Worm (Caenorhabditis elegans) whole organism, L4 larva: Measurements from ENCODE around the gene atg-4.2.
A peak's percentile ranks its signal among the peaks of the same experiment; 100 is the strongest.

Experiments
- F49E8.2 ChIP-seq: sonication (generic microtip); optimal IDR thresholded peaks from 2 replicates; lab custom pipeline; 2016; ENCODE audit warnings: missing compliant biosample characterization, mild to moderate bottlenecking, missing genetic modification characterization, borderline replicate concordance
- R02D3.7 ChIP-seq: fragments of 150-350 bp; sonication (generic microtip); optimal IDR thresholded peaks from 3 replicates; lab custom pipeline; 2014; ENCODE audit warnings: missing biosample characterization, missing genetic modification characterization
- Y48G9A.11 ChIP-seq: fragments of 200-800 bp; sonication (Bioruptor generic); IDR thresholded peaks from 2 replicates; pipeline ENCODE4 v1.3.6; 2022; ENCODE audit warnings: missing genetic modification reagents, missing genetic modification characterization, missing compliant biosample characterization
- Y5F2A.4 ChIP-seq: fragments of 200-800 bp; sonication (Bioruptor generic); optimal IDR thresholded peaks from 2 replicates; lab custom pipeline; 2018; ENCODE audit warnings: mild to moderate bottlenecking, missing genetic modification characterization, missing compliant biosample characterization
- Y75B8A.6 ChIP-seq: fragments of 200-800 bp; sonication (Bioruptor generic); IDR thresholded peaks from 2 replicates; pipeline ENCODE4 v1.3.6; 2022; ENCODE audit warnings: missing genetic modification reagents, missing genetic modification characterization, missing compliant biosample characterization
- ZK546.5 ChIP-seq, 2 experiments: sonication (generic microtip); optimal IDR thresholded peaks; 2 replicates each; lab custom pipeline; 2017; ENCODE audit warnings: missing biosample characterization in 2 of 2, missing genetic modification characterization in 2 of 2
- aha-1 ChIP-seq: fragments of 150-350 bp; peaks from one replicate; lab custom pipeline; 2014; ENCODE audit warnings: missing biosample characterization, missing genetic modification characterization
- arid-1 ChIP-seq: fragments of 200-800 bp; sonication (Bioruptor generic); conservative IDR thresholded peaks from 2 replicates; pipeline ENCODE4 v1.3.6; 2022; ENCODE audit warnings: missing genetic modification reagents, missing genetic modification characterization, missing compliant biosample characterization
- ceh-20 ChIP-seq: fragments of 200-800 bp; sonication (Bioruptor generic); IDR thresholded peaks from 2 replicates; pipeline ENCODE4 v1.3.6; 2022; ENCODE audit warnings: missing genetic modification reagents, missing genetic modification characterization, missing compliant biosample characterization
- ceh-82 ChIP-seq: sonication (generic microtip); optimal IDR thresholded peaks from 2 replicates; lab custom pipeline; 2017; ENCODE audit warnings: missing biosample characterization, missing genetic modification characterization
- ctbp-1 ChIP-seq: fragments of 200-800 bp; sonication (Bioruptor generic); IDR thresholded peaks from 2 replicates; pipeline ENCODE4 v1.3.6; 2022; ENCODE audit warnings: missing genetic modification reagents, missing genetic modification characterization, missing compliant biosample characterization
- daf-19 ChIP-seq: fragments of 200-800 bp; sonication (Bioruptor generic); conservative IDR thresholded peaks from 2 replicates; pipeline ENCODE4 v1.3.6; 2022; ENCODE audit warnings: missing genetic modification characterization, missing compliant biosample characterization
- dmd-9 ChIP-seq: fragments of 200-800 bp; sonication (Bioruptor generic); IDR thresholded peaks from 2 replicates; pipeline ENCODE4 v1.3.6; 2022; ENCODE audit warnings: missing genetic modification reagents, missing genetic modification characterization, missing compliant biosample characterization
- dpl-1 ChIP-seq: fragments of 150-350 bp; optimal IDR thresholded peaks from 2 replicates; lab custom pipeline; 2014; ENCODE audit warnings: missing biosample characterization, missing genetic modification reagents, missing genetic modification characterization
- dve-1 ChIP-seq: sonication (generic microtip); optimal IDR thresholded peaks from 2 replicates; lab custom pipeline; 2017; ENCODE audit warnings: antibody characterized with exemption, mild to moderate bottlenecking, missing genetic modification characterization, missing compliant biosample characterization; ENCODE audit not compliant: insufficient read depth
- fos-1 ChIP-seq: fragments of 150-350 bp; optimal IDR thresholded peaks from 2 replicates; lab custom pipeline; 2014; ENCODE audit warnings: missing biosample characterization, missing genetic modification characterization
- hlh-30 ChIP-seq: sonication (generic microtip); optimal IDR thresholded peaks from 2 replicates; lab custom pipeline; 2017; ENCODE audit warnings: antibody characterized with exemption, mild to moderate bottlenecking, missing genetic modification characterization, missing compliant biosample characterization; ENCODE audit not compliant: insufficient read depth
- lim-7 ChIP-seq: fragments of 200-800 bp; sonication (Bioruptor generic); IDR thresholded peaks from 2 replicates; pipeline ENCODE4 v1.3.6; 2022; ENCODE audit warnings: missing genetic modification characterization, missing compliant biosample characterization
- lin-15B ChIP-seq: fragments of 150-350 bp; sonication (generic microtip); optimal IDR thresholded peaks from 3 replicates; lab custom pipeline; 2014; ENCODE audit warnings: missing biosample characterization, missing genetic modification characterization
- lin-38 ChIP-seq: fragments of 200-800 bp; sonication (Bioruptor generic); IDR thresholded peaks from 2 replicates; pipeline ENCODE4 v1.3.6; 2022; ENCODE audit warnings: missing genetic modification reagents, missing genetic modification characterization, missing compliant biosample characterization
- lir-3 ChIP-seq: sonication (generic microtip); optimal IDR thresholded peaks from 2 replicates; lab custom pipeline; 2016; ENCODE audit warnings: mild to moderate bottlenecking, missing genetic modification characterization, missing compliant biosample characterization
- mdl-1 ChIP-seq, 2 experiments: fragments of 150-350 bp in 1 of 2; sonication (generic microtip) in 1 of 2; optimal IDR thresholded peaks; 2 replicates each; lab custom pipeline; 2014 to 2017; ENCODE audit warnings: missing biosample characterization in 2 of 2, missing genetic modification characterization in 2 of 2
- mxl-3 ChIP-seq: fragments of 200-800 bp; sonication (Bioruptor generic); optimal IDR thresholded peaks from 2 replicates; lab custom pipeline; 2018; ENCODE audit warnings: mild to moderate bottlenecking, missing genetic modification characterization, missing compliant biosample characterization
- nhr-102 ChIP-seq: sonication (generic microtip); optimal IDR thresholded peaks from 2 replicates; lab custom pipeline; 2016; ENCODE audit warnings: mild to moderate bottlenecking, missing genetic modification characterization, moderate library complexity, missing compliant biosample characterization
- nhr-237 ChIP-seq: sonication (generic microtip); optimal IDR thresholded peaks from 2 replicates; lab custom pipeline; 2017; ENCODE audit warnings: missing biosample characterization, missing genetic modification characterization
- nhr-28 ChIP-seq: fragments of 150-350 bp; optimal IDR thresholded peaks from 2 replicates; lab custom pipeline; 2014; ENCODE audit warnings: missing biosample characterization, missing genetic modification characterization
- nhr-76 ChIP-seq: fragments of 150-350 bp; optimal IDR thresholded peaks from 2 replicates; lab custom pipeline; 2014; ENCODE audit warnings: missing biosample characterization, missing genetic modification characterization
- pha-4 ChIP-seq, 2 experiments: fragments of 150-350 bp in 1 of 2; fragments of 200-800 bp in 1 of 2; sonication (Bioruptor generic) in 1 of 2; IDR thresholded peaks in 1 of 2; optimal IDR thresholded peaks in 1 of 2; 2 replicates each; pipeline versions ENCODE4 v1.3.6 to Lab custom; 2014 to 2022; ENCODE audit warnings: missing genetic modification characterization in 2 of 2, missing genetic modification reagents in 2 of 2, missing biosample characterization in 1 of 2, missing compliant biosample characterization in 1 of 2
- set-16 ChIP-seq: fragments of 200-800 bp; sonication (Bioruptor generic); IDR thresholded peaks from 2 replicates; pipeline ENCODE4 v1.3.6; 2022; ENCODE audit warnings: missing genetic modification reagents, missing genetic modification characterization, missing compliant biosample characterization
- snpc-1.2 ChIP-seq: fragments of 200-800 bp; sonication (Bioruptor generic); IDR thresholded peaks from 2 replicates; pipeline ENCODE4 v1.3.6; 2022; ENCODE audit warnings: missing genetic modification reagents, missing genetic modification characterization, missing compliant biosample characterization
- tag-97 ChIP-seq: fragments of 200-800 bp; sonication (Bioruptor generic); IDR thresholded peaks from 2 replicates; pipeline ENCODE4 v1.3.6; 2022; ENCODE audit warnings: missing genetic modification characterization, missing compliant biosample characterization
- unc-130 ChIP-seq: sonication (generic microtip); optimal IDR thresholded peaks from 2 replicates; lab custom pipeline; 2016; ENCODE audit warnings: missing genetic modification reagents, missing genetic modification characterization, missing compliant biosample characterization
- unc-62 ChIP-seq, 3 experiments: fragments of 150-350 bp in 1 of 3; sonication (generic microtip); optimal IDR thresholded peaks in 2 of 3; peaks in 1 of 3; 1 replicate in 1 of 3; 2 replicates in 2 of 3; lab custom pipeline; 2014 to 2017; ENCODE audit warnings: missing biosample characterization in 3 of 3, missing genetic modification characterization in 3 of 3, missing genetic modification reagents in 3 of 3, missing genotype in 1 of 3
- zfp-3 ChIP-seq: fragments of 200-800 bp; sonication (Bioruptor generic); conservative IDR thresholded peaks from 2 replicates; pipeline ENCODE4 v1.3.6; 2022; ENCODE audit warnings: missing genetic modification reagents, missing genetic modification characterization, missing compliant biosample characterization
- zip-2 ChIP-seq: fragments of 150-350 bp; optimal IDR thresholded peaks from 2 replicates; lab custom pipeline; 2014; ENCODE audit warnings: missing biosample characterization, missing genetic modification characterization

Gene atg-4.2

DNA sequence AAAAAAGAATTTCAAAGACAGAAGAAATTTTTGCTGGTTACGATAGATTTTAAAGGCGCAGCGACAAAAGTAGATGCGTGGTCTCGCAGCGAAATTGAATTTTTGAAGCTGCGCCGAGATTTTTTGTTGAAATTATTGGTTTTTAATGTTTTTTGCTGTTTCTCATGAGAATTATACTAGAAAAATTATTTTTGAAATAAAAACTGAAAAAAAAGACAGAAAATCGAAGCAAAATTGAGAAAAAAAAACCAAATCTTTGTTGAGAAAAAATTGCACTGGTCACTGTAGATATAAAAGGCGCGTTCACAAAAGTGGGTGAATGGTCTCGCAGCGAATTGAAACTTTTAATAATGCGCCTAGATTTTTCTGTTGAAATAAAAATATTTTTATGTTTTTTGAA, 27.8 kb downstream of the atg-4.2 start:
- TF ChIP-seq R02D3.7 = no peak
- TF ChIP-seq daf-19 (GFP tag; lab: Robert Waterston, UW) = no peak
- peak; percentile 60 for TF ChIP-seq unc-130
- peak; percentile 28 for TF ChIP-seq aha-1 (tag; lab: Kevin White, UChicago)
- TF ChIP-seq F49E8.2 (tag; lab: Kevin White, UChicago) = peak; percentile 88
- TF ChIP-seq nhr-76 (tag; lab: Kevin White, UChicago) = no peak
- peak; percentile 60; the same call in 1 of the 2 replicates for TF ChIP-seq snpc-1.2 (GFP tag; lab: Robert Waterston, UW)
- 0 out of 2 replicates have a peak, but pooled peaks have one; percentile 50 for TF ChIP-seq Y48G9A.11 (GFP tag; lab: Robert Waterston, UW)
- no peak for TF ChIP-seq Y5F2A.4 (GFP tag; lab: Kevin White, UChicago)
- peak; percentile 31; the same call in 1 of the 2 replicates for TF ChIP-seq lin-38 (GFP tag; lab: Robert Waterston, UW)
- TF ChIP-seq pha-4 (GFP tag; IDR thresholded peaks at IDR 0.05; lab: Robert Waterston, UW) = no peak
- TF ChIP-seq pha-4 (tag; optimal IDR thresholded peaks at IDR 0.05; lab: Kevin White, UChicago) = no peak
- TF ChIP-seq dpl-1 = no peak
- no peak for TF ChIP-seq Y75B8A.6 (GFP tag; lab: Robert Waterston, UW)

DNA sequence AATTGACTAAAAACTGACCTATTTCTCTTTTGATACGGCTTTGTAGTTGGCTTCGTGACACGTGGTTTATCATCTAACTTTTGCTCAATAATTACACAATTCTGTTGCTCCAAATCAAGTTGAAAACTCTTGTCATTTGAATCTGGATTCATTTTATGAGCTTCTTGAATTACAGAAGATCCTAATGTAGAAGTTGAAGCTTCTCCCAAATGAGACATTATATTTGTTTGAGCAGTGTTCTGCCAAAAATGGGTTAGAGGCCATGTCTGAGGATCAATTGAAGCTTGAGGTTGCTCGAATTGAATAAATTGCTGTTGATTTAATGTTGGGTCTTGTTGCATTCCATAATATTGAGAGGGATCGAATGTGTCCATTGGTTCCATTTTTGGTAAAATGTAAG, 29.7 kb downstream of the atg-4.2 start:
- TF ChIP-seq fos-1 (tag; lab: Kevin White, UChicago) (no peak), unc-62 (GFP tag; optimal IDR thresholded peaks at IDR 0.05 in 1 of 2; lab: Kevin White, UChicago) (peak in 1 of 2 experiments; percentile 95), unc-62 (tag; optimal IDR thresholded peaks at IDR 0.05; lab: Kevin White, UChicago) (no peak)

DNA sequence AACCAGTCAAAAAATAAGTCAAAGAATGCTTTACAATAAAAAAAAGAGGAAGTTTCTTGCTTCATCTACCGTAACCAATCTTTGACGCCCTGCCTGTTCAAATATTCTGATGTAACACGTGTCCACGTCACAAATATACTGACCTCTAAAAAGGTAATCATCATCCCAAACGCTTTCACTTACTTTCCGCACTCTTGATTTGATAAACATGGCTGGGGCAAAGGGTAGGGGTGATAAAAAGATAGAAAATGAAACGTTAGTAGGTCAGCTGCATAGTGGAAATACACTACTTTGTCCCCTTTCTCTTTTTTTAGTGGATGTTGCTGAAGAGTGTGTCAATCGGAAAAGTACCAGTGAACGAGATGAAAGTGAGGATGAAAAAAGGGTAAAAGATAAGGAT, 32.3 kb downstream of the atg-4.2 start:
- TF ChIP-seq nhr-237 (tag; lab: Kevin White, UChicago) (no peak), set-16 (GFP tag; lab: Robert Waterston, UW) (no peak), mxl-3 (GFP tag; lab: Kevin White, UChicago) (peak; percentile 58), lir-3 (tag; lab: Kevin White, UChicago) (no peak), lim-7 (GFP tag; lab: Robert Waterston, UW) (no peak), unc-62 (GFP tag; optimal IDR thresholded peaks at IDR 0.05 in 1 of 2; lab: Kevin White, UChicago) (peak in 1 of 2 experiments; percentile 16), unc-62 (tag; optimal IDR thresholded peaks at IDR 0.05; lab: Kevin White, UChicago) (no peak), nhr-28 (peak; percentile 4), ceh-20 (GFP tag; lab: Robert Waterston, UW) (no peak), zfp-3 (no peak), lin-15B (no peak), hlh-30 (tag; lab: Kevin White, UChicago) (peak; percentile 20), zip-2 (tag; lab: Kevin White, UChicago) (no peak), ceh-82 (no peak)

DNA sequence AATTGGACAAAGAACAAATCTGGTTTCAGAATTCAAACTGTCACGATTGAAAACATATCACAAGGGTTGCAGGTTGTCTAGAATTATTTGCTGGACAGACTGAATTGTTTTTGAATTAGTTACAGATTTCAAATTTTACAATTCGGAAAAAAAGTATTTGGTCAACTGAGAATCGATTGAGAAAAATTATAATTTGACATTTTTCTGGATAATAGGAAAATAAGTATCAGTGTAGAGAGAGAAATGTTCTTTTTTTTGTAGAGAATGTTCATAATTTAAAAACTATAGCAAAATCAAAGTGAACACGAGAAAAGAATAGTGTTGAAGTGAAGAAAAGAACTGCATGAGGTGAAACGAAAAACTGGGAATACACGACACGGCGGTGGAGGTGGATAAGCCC, 32.9 kb downstream of the atg-4.2 start, which contains the start of gene dpy-20:
Gene dpy-20 (minus strand): TSS at position 101 of the 400 bp plus-strand sequence.
- TF ChIP-seq ZK546.5 (tag; optimal IDR thresholded peaks at IDR 0.05; lab: Kevin White, UChicago) = no peak
- TF ChIP-seq nhr-102 (tag; lab: Kevin White, UChicago) = no peak
- TF ChIP-seq ctbp-1 (GFP tag; lab: Robert Waterston, UW) = no peak
- no peak for TF ChIP-seq arid-1 (GFP tag; lab: Robert Waterston, UW)
- TF ChIP-seq dmd-9 (GFP tag; lab: Robert Waterston, UW) = no peak
- no peak for TF ChIP-seq dve-1 (tag; lab: Kevin White, UChicago)
- no peak for TF ChIP-seq lim-7 (GFP tag; lab: Robert Waterston, UW)
- no peak for TF ChIP-seq mdl-1 (tag; optimal IDR thresholded peaks at IDR 0.05; lab: Kevin White, UChicago)
- no peak for TF ChIP-seq nhr-76 (tag; lab: Kevin White, UChicago)
- TF ChIP-seq tag-97 (GFP tag; lab: Robert Waterston, UW) = no peak
